Fruit fly (Drosophila melanogaster) whole organism, pupa: ENCODE results near the gene CG9917.

Source experiments
- CG10348 ChIP-seq: fragments of 200-800 bp; sonication (Bioruptor generic); IDR thresholded peaks from 2 replicates; pipeline ENCODE4 v1.3.6; 2022; ENCODE audit warnings: missing biosample characterization, missing genetic modification characterization
- CG12605 ChIP-seq: fragments of 200-800 bp; sonication (Bioruptor generic); IDR thresholded peaks from 2 replicates; pipeline ENCODE4 v1.3.6; 2022; ENCODE audit warnings: missing biosample characterization, missing genetic modification characterization
- CG13204 ChIP-seq: fragments of 200-800 bp; sonication (Bioruptor generic); optimal IDR thresholded peaks from 2 replicates; lab custom pipeline; 2018; ENCODE audit warnings: missing biosample characterization, mild to moderate bottlenecking, missing genetic modification characterization, moderate library complexity
- CG14655 ChIP-seq: fragments of 200-800 bp; sonication (Bioruptor generic); optimal IDR thresholded peaks from 3 replicates; lab custom pipeline; 2017; ENCODE audit warnings: mild to moderate bottlenecking, missing biosample characterization, missing genetic modification reagents, missing genetic modification characterization
- CG15710 ChIP-seq: fragments of 200-800 bp; sonication (Bioruptor generic); optimal IDR thresholded peaks from 2 replicates; lab custom pipeline; 2018; ENCODE audit warnings: missing biosample characterization, mild to moderate bottlenecking, missing genetic modification characterization, moderate library complexity
- CG17806 ChIP-seq: fragments of 200-800 bp; sonication (Bioruptor generic); optimal IDR thresholded peaks from 2 replicates; lab custom pipeline; 2018; ENCODE audit warnings: missing biosample characterization, mild to moderate bottlenecking, missing genetic modification characterization, moderate library complexity
- CG32121 ChIP-seq: fragments of 200-800 bp; sonication (Bioruptor generic); IDR thresholded peaks from 2 replicates; pipeline ENCODE4 v1.3.6; 2022; ENCODE audit warnings: missing biosample characterization, missing genetic modification characterization
- CG34367 ChIP-seq: fragments of 200-800 bp; sonication (Bioruptor generic); optimal IDR thresholded peaks from 2 replicates; lab custom pipeline; 2018; ENCODE audit warnings: missing biosample characterization, mild to moderate bottlenecking, missing genetic modification characterization
- CG4496 ChIP-seq: fragments of 200-800 bp; sonication (Bioruptor generic); IDR thresholded peaks from 3 replicates; pipeline ENCODE4 v1.3.6; 2022; ENCODE audit warnings: missing biosample characterization, missing genetic modification characterization
- CG8159 ChIP-seq: fragments of 200-800 bp; sonication (Bioruptor generic); optimal IDR thresholded peaks from 3 replicates; lab custom pipeline; 2018; ENCODE audit warnings: missing biosample characterization, mild to moderate bottlenecking, missing genetic modification characterization, moderate library complexity
- CG8301 ChIP-seq: fragments of 200-800 bp; sonication (Bioruptor generic); optimal IDR thresholded peaks from 2 replicates; lab custom pipeline; 2018; ENCODE audit warnings: missing biosample characterization, mild to moderate bottlenecking, missing genetic modification characterization
- CG9948 ChIP-seq: fragments of 200-800 bp; sonication (Bioruptor generic); optimal IDR thresholded peaks from 2 replicates; lab custom pipeline; 2018; ENCODE audit warnings: missing biosample characterization, mild to moderate bottlenecking, missing genetic modification characterization, moderate library complexity
- D1 ChIP-seq: fragments of 200-800 bp; sonication (Bioruptor generic); optimal IDR thresholded peaks from 2 replicates; lab custom pipeline; 2018; ENCODE audit warnings: missing biosample characterization, mild to moderate bottlenecking, missing genetic modification characterization, moderate library complexity
- EcR ChIP-seq: fragments of 200-800 bp; sonication (Bioruptor generic); optimal IDR thresholded peaks from 3 replicates; lab custom pipeline; 2019; ENCODE audit warnings: missing biosample characterization, missing genetic modification characterization, mild to moderate bottlenecking, moderate library complexity, missing genetic modification reagents
- Ets98B ChIP-seq: fragments of 200-800 bp; sonication (Bioruptor generic); IDR thresholded peaks from 2 replicates; pipeline ENCODE4 v1.3.6; 2022; ENCODE audit warnings: missing biosample characterization, missing genetic modification characterization
- Pif1A ChIP-seq: fragments of 200-800 bp; sonication (Bioruptor generic); optimal IDR thresholded peaks from 3 replicates; lab custom pipeline; 2016; ENCODE audit warnings: missing biosample characterization, missing genetic modification characterization
- Pif1B ChIP-seq: fragments of 200-800 bp; sonication (Bioruptor generic); optimal IDR thresholded peaks from 3 replicates; lab custom pipeline; 2016; ENCODE audit warnings: missing biosample characterization, missing genetic modification characterization
- Snoo ChIP-seq: fragments of 200-800 bp; sonication (Bioruptor generic); optimal IDR thresholded peaks from 3 replicates; lab custom pipeline; 2017; ENCODE audit warnings: missing biosample characterization, mild to moderate bottlenecking, missing genetic modification characterization, inconsistent platforms
- fd96Ca ChIP-seq: fragments of 200-800 bp; sonication (Bioruptor generic); IDR thresholded peaks from 3 replicates; pipeline ENCODE4 v1.3.6; 2022; ENCODE audit warnings: missing biosample characterization, missing genetic modification characterization
- gl ChIP-seq: fragments of 200-800 bp; sonication (Bioruptor generic); optimal IDR thresholded peaks from 2 replicates; lab custom pipeline; 2018; ENCODE audit warnings: missing biosample characterization, mild to moderate bottlenecking, missing genetic modification characterization
- rn ChIP-seq: fragments of 200-800 bp; sonication (Bioruptor generic); IDR thresholded peaks from 2 replicates; pipeline ENCODE4 v1.3.6; 2022; ENCODE audit warnings: missing biosample characterization, missing genetic modification characterization

CG9917 gene

dm6 chrX:16350062-16350461, 27.0 kb upstream of the CG9917 start, which contains the start of gene sl:
TSS of gene sl (plus strand) at chrX:16350315.
- TF ChIP-seq EcR (GFP tag; lab: Kevin White, UChicago): no peak
- TF ChIP-seq CG34367 (tag; lab: Kevin White, UChicago): no peak

- TF ChIP-seq CG8301 (tag; lab: Kevin White, UChicago) (peak; percentile 49), Ets98B (peak; percentile 87), Pif1B (GFP tag; lab: Kevin White, UChicago) (peak; percentile 77), CG17806 (tag; lab: Kevin White, UChicago) (peak; percentile 62), rn (GFP tag; lab: Robert Waterston, UW) (peak; percentile 61), fd96Ca (peak; percentile 86), CG12605 (peak; percentile 64; the same call in 1 of the 2 replicates), CG34367 (tag; lab: Kevin White, UChicago) (peak; percentile 46), CG8159 (tag; lab: Kevin White, UChicago) (peak; percentile 57), CG32121 (GFP tag; lab: Robert Waterston, UW) (peak; percentile 90), CG15710 (tag; lab: Kevin White, UChicago) (peak; percentile 55), CG13204 (GFP tag; lab: Kevin White, UChicago) (no peak), CG10348 (GFP tag; lab: Robert Waterston, UW) (no peak), CG14655 (GFP tag; lab: Kevin White, UChicago) (no peak), Snoo (tag; lab: Kevin White, UChicago) (peak; percentile 67), gl (tag; lab: Kevin White, UChicago) (no peak), EcR (GFP tag; lab: Kevin White, UChicago) (no peak), CG9948 (tag; lab: Kevin White, UChicago) (peak; percentile 33), Pif1A (peak; percentile 80), D1 (tag; lab: Kevin White, UChicago) (no peak), CG4496 (GFP tag; lab: Robert Waterston, UW) (peak; percentile 93)
These were observed 12.1 kb upstream of the CG9917 start for dm6 chrX:16335107-16335642.

dm6 chrX:16334251-16334860, 11.3 kb upstream of the CG9917 start:
- TF ChIP-seq CG32121 (GFP tag; lab: Robert Waterston, UW) (no peak), fd96Ca (no peak), CG17806 (tag; lab: Kevin White, UChicago) (no peak), CG8301 (tag; lab: Kevin White, UChicago) (no peak), CG15710 (tag; lab: Kevin White, UChicago) (no peak), CG14655 (GFP tag; lab: Kevin White, UChicago) (no peak), Ets98B (no peak), CG9948 (tag; lab: Kevin White, UChicago) (no peak), gl (tag; lab: Kevin White, UChicago) (no peak), CG4496 (GFP tag; lab: Robert Waterston, UW) (no peak), D1 (tag; lab: Kevin White, UChicago) (no peak), EcR (GFP tag; lab: Kevin White, UChicago) (no peak), CG8159 (tag; lab: Kevin White, UChicago) (no peak), Pif1A (no peak), Snoo (tag; lab: Kevin White, UChicago) (no peak), Pif1B (GFP tag; lab: Kevin White, UChicago) (no peak)

dm6 chrX:16333434-16334141, 10.6 kb upstream of the CG9917 start, which contains the start of the genes CG9921 and Dsp1:
TSS of gene CG9921 (minus strand) at chrX:16333600.
TSS of gene Dsp1 (plus strand) at chrX:16333612.
- TF ChIP-seq Pif1B (GFP tag; lab: Kevin White, UChicago) (no peak), rn (GFP tag; lab: Robert Waterston, UW) (no peak), CG4496 (GFP tag; lab: Robert Waterston, UW) (peak; percentile 29; the same call in 1 of the 3 replicates), CG8301 (tag; lab: Kevin White, UChicago) (no peak), Ets98B (peak; percentile 35; the same call in 1 of the 2 replicates), D1 (tag; lab: Kevin White, UChicago) (no peak), CG34367 (tag; lab: Kevin White, UChicago) (no peak), CG13204 (GFP tag; lab: Kevin White, UChicago) (no peak), CG8159 (tag; lab: Kevin White, UChicago) (no peak), EcR (GFP tag; lab: Kevin White, UChicago) (peak; percentile 9), gl (tag; lab: Kevin White, UChicago) (no peak), Snoo (tag; lab: Kevin White, UChicago) (no peak), CG12605 (0 out of 2 replicates have a peak, but pooled peaks have one; percentile 30), fd96Ca (peak; percentile 54; the same call in 1 of the 3 replicates), CG17806 (tag; lab: Kevin White, UChicago) (no peak), CG14655 (GFP tag; lab: Kevin White, UChicago) (peak; percentile 3), CG10348 (GFP tag; lab: Robert Waterston, UW) (no peak), Pif1A (no peak)
